Worm (Caenorhabditis elegans) whole organism, young adult: Measurements from ENCODE around the gene kdp-1.
A peak's percentile ranks its signal among the peaks of the same experiment; 100 is the strongest.

Experiments used
- D2030.7 ChIP-seq: fragments of 200-800 bp; sonication (Bioruptor generic); IDR thresholded peaks from 2 replicates; pipeline ENCODE4 v1.3.6; 2022; ENCODE audit warnings: missing genetic modification reagents, missing genetic modification characterization, missing compliant biosample characterization
- F23B12.7 ChIP-seq: sonication (generic microtip); optimal IDR thresholded peaks from 2 replicates; lab custom pipeline; 2017; ENCODE audit warnings: missing genetic modification characterization, mild to moderate bottlenecking, missing compliant biosample characterization, antibody characterized with exemption, moderate library complexity; ENCODE audit not compliant: insufficient read depth
- T26A5.8 ChIP-seq: sonication (generic microtip); optimal IDR thresholded peaks from 2 replicates; lab custom pipeline; 2016; ENCODE audit warnings: missing genetic modification characterization, missing compliant biosample characterization
- Y53F4B.3 ChIP-seq: fragments of 200-800 bp; sonication (Bioruptor generic); IDR thresholded peaks from 2 replicates; pipeline ENCODE4 v1.3.6; 2022; ENCODE audit warnings: missing genetic modification reagents, missing genetic modification characterization, missing compliant biosample characterization
- Y53G8AR.9 ChIP-seq: fragments of 200-800 bp; sonication (Bioruptor generic); conservative IDR thresholded peaks from 2 replicates; pipeline ENCODE4 v1.3.6; 2022; ENCODE audit warnings: missing genetic modification reagents, missing genetic modification characterization, missing compliant biosample characterization
- Y79H2A.3 ChIP-seq: fragments of 200-800 bp; sonication (Bioruptor generic); conservative IDR thresholded peaks from 2 replicates; pipeline ENCODE4 v1.3.6; 2022; ENCODE audit warnings: missing genetic modification reagents, missing genetic modification characterization, missing compliant biosample characterization
- Y95B8A.8 ChIP-seq: fragments of 200-800 bp; sonication (Bioruptor generic); IDR thresholded peaks from 2 replicates; pipeline ENCODE4 v1.3.6; 2022; ENCODE audit warnings: missing genetic modification reagents, missing genetic modification characterization, missing compliant biosample characterization
- ZK185.1 ChIP-seq: sonication (generic microtip); optimal IDR thresholded peaks from 2 replicates; lab custom pipeline; 2016; ENCODE audit warnings: mild to moderate bottlenecking, missing genetic modification characterization, missing compliant biosample characterization; ENCODE audit not compliant: poor library complexity, severe bottlenecking
- ama-1 ChIP-seq, 3 experiments: fragments of 150-350 bp in 1 of 3; sonication (generic microtip) in 2 of 3; optimal IDR thresholded peaks; 2 replicates each; lab custom pipeline; 2014 to 2018; ENCODE audit warnings: missing biosample characterization in 2 of 3, missing genetic modification characterization in 2 of 3, missing genetic modification reagents in 2 of 3
- aptf-3 ChIP-seq: fragments of 200-800 bp; sonication (Bioruptor generic); IDR thresholded peaks from 2 replicates; pipeline ENCODE4 v1.3.6; 2022; ENCODE audit warnings: missing genetic modification characterization, missing compliant biosample characterization
- atf-7 ChIP-seq: sonication (generic microtip); optimal IDR thresholded peaks from 2 replicates; lab custom pipeline; 2017; ENCODE audit warnings: mild to moderate bottlenecking, missing genetic modification characterization, missing compliant biosample characterization
- attf-6 ChIP-seq: fragments of 200-800 bp; sonication (Bioruptor generic); IDR thresholded peaks from 2 replicates; pipeline ENCODE4 v1.3.6; 2022; ENCODE audit warnings: missing genetic modification reagents, missing genetic modification characterization, missing compliant biosample characterization
- cebp-2 ChIP-seq: fragments of 200-800 bp; sonication (Bioruptor generic); IDR thresholded peaks from 2 replicates; pipeline ENCODE4 v1.3.6; 2022; ENCODE audit warnings: missing genetic modification characterization, missing compliant biosample characterization
- dox-1 ChIP-seq: fragments of 200-800 bp; sonication (Bioruptor generic); IDR thresholded peaks from 2 replicates; pipeline ENCODE4 v1.3.6; 2022; ENCODE audit warnings: missing genetic modification reagents, missing genetic modification characterization, missing compliant biosample characterization
- egl-18 ChIP-seq: fragments of 200-800 bp; sonication (Bioruptor generic); IDR thresholded peaks from 2 replicates; pipeline ENCODE4 v1.3.6; 2022; ENCODE audit warnings: missing genetic modification reagents, missing genetic modification characterization, missing compliant biosample characterization
- egrh-3 ChIP-seq: fragments of 200-800 bp; sonication (Bioruptor generic); IDR thresholded peaks from 2 replicates; pipeline ENCODE4 v1.3.6; 2022; ENCODE audit warnings: missing genetic modification reagents, missing genetic modification characterization, missing compliant biosample characterization
- hlh-12 ChIP-seq: sonication (generic microtip); optimal IDR thresholded peaks from 2 replicates; lab custom pipeline; 2016; ENCODE audit warnings: missing genetic modification characterization, missing compliant biosample characterization
- hlh-26 ChIP-seq: fragments of 200-800 bp; sonication (Bioruptor generic); conservative IDR thresholded peaks from 2 replicates; pipeline ENCODE4 v1.3.6; 2022; ENCODE audit warnings: missing genetic modification reagents, missing genetic modification characterization, missing compliant biosample characterization
- hmg-1.2 ChIP-seq: fragments of 200-800 bp; sonication (Bioruptor generic); IDR thresholded peaks from 2 replicates; pipeline ENCODE4 v1.3.6; 2022; ENCODE audit warnings: missing genetic modification reagents, missing genetic modification characterization, missing compliant biosample characterization
- hrde-1 ChIP-seq: sonication (generic microtip); optimal IDR thresholded peaks from 2 replicates; lab custom pipeline; 2016; ENCODE audit warnings: missing genetic modification characterization, mild to moderate bottlenecking, missing compliant biosample characterization, moderate library complexity, missing genotype, missing genetic modification reagents, borderline replicate concordance
- lag-1 ChIP-seq: fragments of 200-800 bp; sonication (Bioruptor generic); IDR thresholded peaks from 2 replicates; pipeline ENCODE4 v1.3.6; 2022; ENCODE audit warnings: missing genetic modification reagents, missing genetic modification characterization, missing compliant biosample characterization
- let-607 ChIP-seq, 2 experiments: fragments of 200-800 bp in 1 of 2; sonication (Bioruptor generic) in 1 of 2; sonication (generic microtip) in 1 of 2; optimal IDR thresholded peaks; 2 replicates each; lab custom pipeline; 2016 to 2018; ENCODE audit warnings: mild to moderate bottlenecking in 2 of 2, missing compliant biosample characterization in 2 of 2, missing genetic modification characterization in 2 of 2, moderate library complexity in 2 of 2, missing genotype in 1 of 2
- lin-40 ChIP-seq: sonication (generic microtip); optimal IDR thresholded peaks from 2 replicates; lab custom pipeline; 2016; ENCODE audit warnings: missing genetic modification characterization, mild to moderate bottlenecking, missing compliant biosample characterization, missing genotype, missing genetic modification reagents
- lsy-27 ChIP-seq: sonication (generic microtip); optimal IDR thresholded peaks from 2 replicates; lab custom pipeline; 2017; ENCODE audit warnings: missing genetic modification characterization, mild to moderate bottlenecking, missing compliant biosample characterization, antibody characterized with exemption, missing genotype, borderline replicate concordance; ENCODE audit not compliant: insufficient read depth
- mcd-1 ChIP-seq: fragments of 200-800 bp; sonication (Bioruptor generic); IDR thresholded peaks from 2 replicates; pipeline ENCODE4 v1.3.6; 2022; ENCODE audit warnings: missing genetic modification reagents, missing genetic modification characterization, missing compliant biosample characterization
- nhr-179 ChIP-seq: sonication (generic microtip); optimal IDR thresholded peaks from 2 replicates; lab custom pipeline; 2016; ENCODE audit warnings: mild to moderate bottlenecking, missing genetic modification characterization, missing compliant biosample characterization
- nhr-80 ChIP-seq: sonication (generic microtip); optimal IDR thresholded peaks from 2 replicates; lab custom pipeline; 2016; ENCODE audit warnings: missing genetic modification characterization, missing compliant biosample characterization
- rcor-1 ChIP-seq: fragments of 200-800 bp; sonication (Bioruptor generic); IDR thresholded peaks from 2 replicates; pipeline ENCODE4 v1.3.6; 2022; ENCODE audit warnings: missing genetic modification reagents, missing genetic modification characterization, missing compliant biosample characterization
- snpc-4 ChIP-seq, 5 experiments: fragments of 150-350 bp in 1 of 5; sonication (generic microtip) in 4 of 5; optimal IDR thresholded peaks; 2 replicates each; lab custom pipeline; 2014 to 2018; ENCODE audit warnings: missing genetic modification characterization in 5 of 5, missing biosample characterization in 3 of 5, antibody characterized with exemption in 2 of 5, mild to moderate bottlenecking in 2 of 5, missing compliant biosample characterization in 2 of 5, missing genotype in 2 of 5, moderate library complexity in 2 of 5, missing genetic modification reagents in 1 of 5
- xnd-1 ChIP-seq: sonication (generic microtip); optimal IDR thresholded peaks from 2 replicates; lab custom pipeline; 2016; ENCODE audit warnings: missing genotype, missing genetic modification reagents, missing genetic modification characterization, missing compliant biosample characterization
- zfh-2 ChIP-seq: fragments of 200-800 bp; sonication (Bioruptor generic); conservative IDR thresholded peaks from 2 replicates; pipeline ENCODE4 v1.3.6; 2022; ENCODE audit warnings: missing genetic modification reagents, missing genetic modification characterization, missing compliant biosample characterization

Gene kdp-1

ce11 chrIV:13253841-13254240 is 46.1 kb upstream of the kdp-1 start, which contains the start of gene ttr-45 (continued):
- no peak for TF ChIP-seq hrde-1 (tag; lab: Kevin White, UChicago)
- TF ChIP-seq hlh-12 (tag; lab: Kevin White, UChicago): no peak
- no peak for TF ChIP-seq Y79H2A.3 (GFP tag; lab: Robert Waterston, UW)
- 0 out of 2 replicates have a peak, but pooled peaks have one; percentile 25 for TF ChIP-seq dox-1 (GFP tag; lab: Robert Waterston, UW)
- TF ChIP-seq egrh-3 (GFP tag; lab: Robert Waterston, UW): no peak
- no peak for TF ChIP-seq lsy-27

- TF ChIP-seq hlh-26 (GFP tag; lab: Robert Waterston, UW): no peak
- no peak for TF ChIP-seq Y95B8A.8 (GFP tag; lab: Robert Waterston, UW)
- TF ChIP-seq atf-7: no peak
- TF ChIP-seq Y53F4B.3: no peak
- TF ChIP-seq ZK185.1: no peak
- TF ChIP-seq snpc-4 (GFP tag; optimal IDR thresholded peaks at IDR 0.05; lab: Kevin White, UChicago): no peak
- TF ChIP-seq snpc-4 (tag; optimal IDR thresholded peaks at IDR 0.05; lab: Kevin White, UChicago): no peak
Measured at ce11 chrIV:13255886-13256285, 44.1 kb upstream of the kdp-1 start, which contains the start of gene bus-12. Gene bus-12 (plus strand): TSS chrIV:13256186.

ce11 chrIV:13258872-13259271 is 41.1 kb upstream of the kdp-1 start, which contains the start of gene JC8.16:
Gene JC8.16 (plus strand): TSS chrIV:13259172.
- no peak for TF ChIP-seq D2030.7 (GFP tag; lab: Robert Waterston, UW)
- no peak for TF ChIP-seq lag-1 (GFP tag; lab: Robert Waterston, UW)
- no peak for TF ChIP-seq attf-6 (GFP tag; lab: Robert Waterston, UW)
- TF ChIP-seq nhr-179 (tag; lab: Kevin White, UChicago): no peak
- no peak for TF ChIP-seq xnd-1 (tag; lab: Kevin White, UChicago)
- no peak for TF ChIP-seq Y53G8AR.9 (GFP tag; lab: Robert Waterston, UW)
- TF ChIP-seq lsy-27: no peak
- no peak for TF ChIP-seq F23B12.7 (tag; lab: Kevin White, UChicago)
- TF ChIP-seq let-607 (tag; optimal IDR thresholded peaks at IDR 0.05; lab: Kevin White, UChicago): no peak

- TF ChIP-seq egl-18: no peak
- no peak for TF ChIP-seq ama-1 (optimal IDR thresholded peaks at IDR 0.05; lab: Kevin White, UChicago)
- no peak for TF ChIP-seq ama-1 (GFP tag; optimal IDR thresholded peaks at IDR 0.05; lab: Kevin White, UChicago)
- TF ChIP-seq hlh-26 (GFP tag; lab: Robert Waterston, UW): no peak
- no peak for TF ChIP-seq rcor-1
- no peak for TF ChIP-seq egrh-3 (GFP tag; lab: Robert Waterston, UW)
- TF ChIP-seq cebp-2 (GFP tag; lab: Robert Waterston, UW): 0 out of 2 replicates have a peak, but pooled peaks have one; percentile 62
- TF ChIP-seq zfh-2 (GFP tag; lab: Robert Waterston, UW): peak; percentile 73
Measured at ce11 chrIV:13261778-13262177, 38.2 kb upstream of the kdp-1 start.

- TF ChIP-seq hmg-1.2 (GFP tag; lab: Robert Waterston, UW) (peak; percentile 70), mcd-1 (peak; percentile 62), aptf-3 (GFP tag; lab: Robert Waterston, UW) (0 out of 2 replicates have a peak, but pooled peaks have one; percentile 25)
Measured at ce11 chrIV:13262849-13263248, 37.1 kb upstream of the kdp-1 start.

ce11 chrIV:13268385-13268784 is 31.6 kb upstream of the kdp-1 start:
- TF ChIP-seq let-607 (tag; optimal IDR thresholded peaks at IDR 0.05; lab: Kevin White, UChicago): no peak
- no peak for TF ChIP-seq T26A5.8 (tag; lab: Kevin White, UChicago)
- TF ChIP-seq lin-40 (tag; lab: Kevin White, UChicago): no peak
- TF ChIP-seq snpc-4 (GFP tag; optimal IDR thresholded peaks at IDR 0.05; lab: Kevin White, UChicago): no peak
- TF ChIP-seq snpc-4 (tag; optimal IDR thresholded peaks at IDR 0.05; lab: Kevin White, UChicago): no peak
- no peak for TF ChIP-seq nhr-80 (tag; lab: Kevin White, UChicago)
